Worm (Caenorhabditis elegans): ENCODE results near the gene C18A11.3.
A peak's percentile ranks its signal among the peaks of the same experiment; 100 is the strongest.

The C18A11.3 gene

ce11 chrX:8022728-8023127, 38.2 kb upstream of the C18A11.3 start (continued):
- TF ChIP-seq dox-1 (GFP tag; IDR thresholded peaks at IDR 0.05): 0 out of 2 replicates have a peak, but pooled peaks have one; percentile 35
- no peak for TF ChIP-seq xnd-1 (tag; optimal IDR thresholded peaks at IDR 0.05)
- TF ChIP-seq B0336.3 (GFP tag; IDR thresholded peaks at IDR 0.05): no peak
- TF ChIP-seq ztf-25 (GFP tag; IDR thresholded peaks at IDR 0.05): no peak
- peak; percentile 38; the same call in 1 of the 2 replicates for TF ChIP-seq egl-44 (GFP tag; IDR thresholded peaks at IDR 0.05)
- TF ChIP-seq snpc-3.4 (tag; optimal IDR thresholded peaks at IDR 0.05): no peak
- TF ChIP-seq hmg-20 (GFP tag; IDR thresholded peaks at IDR 0.05): no peak
- TF ChIP-seq tlf-1 (GFP tag; optimal IDR thresholded peaks at IDR 0.05): peak; percentile 37
- TF ChIP-seq ekl-4 (GFP tag; IDR thresholded peaks at IDR 0.05): no peak
- no peak for TF ChIP-seq fkh-3 (tag; optimal IDR thresholded peaks at IDR 0.05)
- TF ChIP-seq F39B2.1 (GFP tag; IDR thresholded peaks at IDR 0.05): no peak
- TF ChIP-seq hmg-1.2 (GFP tag; IDR thresholded peaks at IDR 0.05): no peak
- no peak for TF ChIP-seq lir-1 (GFP tag; conservative IDR thresholded peaks at IDR 0.05)
- no peak for TF ChIP-seq Y67H2A.10 (GFP tag; conservative IDR thresholded peaks at IDR 0.05)
- no peak for TF ChIP-seq rpc-1 (optimal IDR thresholded peaks at IDR 0.05)
- TF ChIP-seq rpc-1 (tag; optimal IDR thresholded peaks at IDR 0.05): no peak
- no peak for TF ChIP-seq F10E7.11 (tag; optimal IDR thresholded peaks at IDR 0.05)
- no peak for TF ChIP-seq nhr-27 (tag; optimal IDR thresholded peaks at IDR 0.05)
- peak; percentile 90 for TF ChIP-seq pha-4 (tag; optimal IDR thresholded peaks at IDR 0.05)
- TF ChIP-seq rcor-1 (GFP tag; IDR thresholded peaks at IDR 0.05): no peak
- no peak for TF ChIP-seq lin-35 (GFP tag; optimal IDR thresholded peaks at IDR 0.05)
- TF ChIP-seq madf-6 (GFP tag; IDR thresholded peaks at IDR 0.05): no peak
- TF ChIP-seq tbp1 (GFP tag; optimal IDR thresholded peaks at IDR 0.05): peak; percentile 10
- no peak for TF ChIP-seq dpl-1 (GFP tag; optimal IDR thresholded peaks at IDR 0.05)
- no peak for TF ChIP-seq unc-62 (GFP tag; optimal IDR thresholded peaks at IDR 0.05)
- no peak for TF ChIP-seq K12H6.12 (tag; optimal IDR thresholded peaks at IDR 0.05)
- peak; percentile 64; the same call in 1 of the 2 replicates for TF ChIP-seq nfyb-1 (GFP tag; IDR thresholded peaks at IDR 0.05)
- TF ChIP-seq let-526 (GFP tag; IDR thresholded peaks at IDR 0.05): no peak
- TF ChIP-seq let-607 (tag; optimal IDR thresholded peaks at IDR 0.05): no peak
- TF ChIP-seq dpff-1 (tag; optimal IDR thresholded peaks at IDR 0.05): no peak
- TF ChIP-seq lsl-1 (GFP tag; optimal IDR thresholded peaks at IDR 0.05): no peak
- no peak for TF ChIP-seq attf-3 (GFP tag; conservative IDR thresholded peaks at IDR 0.05)
- TF ChIP-seq bed-1 (GFP tag; IDR thresholded peaks at IDR 0.05): no peak
- no peak for TF ChIP-seq nfya-1 (tag; optimal IDR thresholded peaks at IDR 0.05; ENCODE audit: borderline replicate concordance, insufficient read depth)
- TF ChIP-seq ceh-91 (GFP tag; IDR thresholded peaks at IDR 0.05): no peak
- TF ChIP-seq F55B11.4 (tag; optimal IDR thresholded peaks at IDR 0.05; ENCODE audit: borderline replicate concordance, insufficient read depth): no peak
- no peak for TF ChIP-seq mcd-1 (GFP tag; IDR thresholded peaks at IDR 0.05)
- no peak for TF ChIP-seq madf-8 (GFP tag; conservative IDR thresholded peaks at IDR 0.05)
- no peak for TF ChIP-seq lag-1 (GFP tag; IDR thresholded peaks at IDR 0.05)
- 0 out of 2 replicates have a peak, but pooled peaks have one; percentile 5 for TF ChIP-seq Y95B8A.8 (GFP tag; IDR thresholded peaks at IDR 0.05)
- TF ChIP-seq cebp-1 (GFP tag; IDR thresholded peaks at IDR 0.05): no peak
- TF ChIP-seq cebp-1 (tag; optimal IDR thresholded peaks at IDR 0.05): peak; percentile 59
- TF ChIP-seq F57A8.1 (GFP tag; optimal IDR thresholded peaks at IDR 0.05): no peak
- TF ChIP-seq nhr-179 (tag; optimal IDR thresholded peaks at IDR 0.05): no peak
- no peak for TF ChIP-seq attf-6 (GFP tag; IDR thresholded peaks at IDR 0.05)
- TF ChIP-seq efl-1 (GFP tag; optimal IDR thresholded peaks at IDR 0.05): no peak
- TF ChIP-seq aptf-2 (GFP tag; conservative IDR thresholded peaks at IDR 0.05): no peak
- TF ChIP-seq aptf-3 (GFP tag; IDR thresholded peaks at IDR 0.05): no peak
- TF ChIP-seq atf-7 (tag; optimal IDR thresholded peaks at IDR 0.05): peak; percentile 38
- TF ChIP-seq somi-1 (GFP tag; optimal IDR thresholded peaks at IDR 0.05): no peak
